Fruit fly (Drosophila melanogaster) whole organism, pupa: ENCODE data around the gene eEF1gamma.

Experiments
- CG10348 ChIP-seq: fragments of 200-800 bp; sonication (Bioruptor generic); IDR thresholded peaks from 2 replicates; pipeline ENCODE4 v1.3.6; 2022; ENCODE audit warnings: missing biosample characterization, missing genetic modification characterization
- CG12605 ChIP-seq: fragments of 200-800 bp; sonication (Bioruptor generic); IDR thresholded peaks from 2 replicates; pipeline ENCODE4 v1.3.6; 2022; ENCODE audit warnings: missing biosample characterization, missing genetic modification characterization
- CG13204 ChIP-seq: fragments of 200-800 bp; sonication (Bioruptor generic); optimal IDR thresholded peaks from 2 replicates; lab custom pipeline; 2018; ENCODE audit warnings: missing biosample characterization, mild to moderate bottlenecking, missing genetic modification characterization, moderate library complexity
- CG14655 ChIP-seq: fragments of 200-800 bp; sonication (Bioruptor generic); optimal IDR thresholded peaks from 3 replicates; lab custom pipeline; 2017; ENCODE audit warnings: mild to moderate bottlenecking, missing biosample characterization, missing genetic modification reagents, missing genetic modification characterization
- CG15710 ChIP-seq: fragments of 200-800 bp; sonication (Bioruptor generic); optimal IDR thresholded peaks from 2 replicates; lab custom pipeline; 2018; ENCODE audit warnings: missing biosample characterization, mild to moderate bottlenecking, missing genetic modification characterization, moderate library complexity
- CG17806 ChIP-seq: fragments of 200-800 bp; sonication (Bioruptor generic); optimal IDR thresholded peaks from 2 replicates; lab custom pipeline; 2018; ENCODE audit warnings: missing biosample characterization, mild to moderate bottlenecking, missing genetic modification characterization, moderate library complexity
- CG32121 ChIP-seq: fragments of 200-800 bp; sonication (Bioruptor generic); IDR thresholded peaks from 2 replicates; pipeline ENCODE4 v1.3.6; 2022; ENCODE audit warnings: missing biosample characterization, missing genetic modification characterization
- CG34367 ChIP-seq: fragments of 200-800 bp; sonication (Bioruptor generic); optimal IDR thresholded peaks from 2 replicates; lab custom pipeline; 2018; ENCODE audit warnings: missing biosample characterization, mild to moderate bottlenecking, missing genetic modification characterization
- CG4496 ChIP-seq: fragments of 200-800 bp; sonication (Bioruptor generic); IDR thresholded peaks from 3 replicates; pipeline ENCODE4 v1.3.6; 2022; ENCODE audit warnings: missing biosample characterization, missing genetic modification characterization
- CG8159 ChIP-seq: fragments of 200-800 bp; sonication (Bioruptor generic); optimal IDR thresholded peaks from 3 replicates; lab custom pipeline; 2018; ENCODE audit warnings: missing biosample characterization, mild to moderate bottlenecking, missing genetic modification characterization, moderate library complexity
- CG8301 ChIP-seq: fragments of 200-800 bp; sonication (Bioruptor generic); optimal IDR thresholded peaks from 2 replicates; lab custom pipeline; 2018; ENCODE audit warnings: missing biosample characterization, mild to moderate bottlenecking, missing genetic modification characterization
- CG9948 ChIP-seq: fragments of 200-800 bp; sonication (Bioruptor generic); optimal IDR thresholded peaks from 2 replicates; lab custom pipeline; 2018; ENCODE audit warnings: missing biosample characterization, mild to moderate bottlenecking, missing genetic modification characterization, moderate library complexity
- D1 ChIP-seq: fragments of 200-800 bp; sonication (Bioruptor generic); optimal IDR thresholded peaks from 2 replicates; lab custom pipeline; 2018; ENCODE audit warnings: missing biosample characterization, mild to moderate bottlenecking, missing genetic modification characterization, moderate library complexity
- EcR ChIP-seq: fragments of 200-800 bp; sonication (Bioruptor generic); optimal IDR thresholded peaks from 3 replicates; lab custom pipeline; 2019; ENCODE audit warnings: missing biosample characterization, missing genetic modification characterization, mild to moderate bottlenecking, moderate library complexity, missing genetic modification reagents
- Ets98B ChIP-seq: fragments of 200-800 bp; sonication (Bioruptor generic); IDR thresholded peaks from 2 replicates; pipeline ENCODE4 v1.3.6; 2022; ENCODE audit warnings: missing biosample characterization, missing genetic modification characterization
- Pif1A ChIP-seq: fragments of 200-800 bp; sonication (Bioruptor generic); optimal IDR thresholded peaks from 3 replicates; lab custom pipeline; 2016; ENCODE audit warnings: missing biosample characterization, missing genetic modification characterization
- Pif1B ChIP-seq: fragments of 200-800 bp; sonication (Bioruptor generic); optimal IDR thresholded peaks from 3 replicates; lab custom pipeline; 2016; ENCODE audit warnings: missing biosample characterization, missing genetic modification characterization
- Snoo ChIP-seq: fragments of 200-800 bp; sonication (Bioruptor generic); optimal IDR thresholded peaks from 3 replicates; lab custom pipeline; 2017; ENCODE audit warnings: missing biosample characterization, mild to moderate bottlenecking, missing genetic modification characterization, inconsistent platforms
- fd96Ca ChIP-seq: fragments of 200-800 bp; sonication (Bioruptor generic); IDR thresholded peaks from 3 replicates; pipeline ENCODE4 v1.3.6; 2022; ENCODE audit warnings: missing biosample characterization, missing genetic modification characterization
- gl ChIP-seq: fragments of 200-800 bp; sonication (Bioruptor generic); optimal IDR thresholded peaks from 2 replicates; lab custom pipeline; 2018; ENCODE audit warnings: missing biosample characterization, mild to moderate bottlenecking, missing genetic modification characterization
- rn ChIP-seq: fragments of 200-800 bp; sonication (Bioruptor generic); IDR thresholded peaks from 2 replicates; pipeline ENCODE4 v1.3.6; 2022; ENCODE audit warnings: missing biosample characterization, missing genetic modification characterization

eEF1gamma gene

DNA sequence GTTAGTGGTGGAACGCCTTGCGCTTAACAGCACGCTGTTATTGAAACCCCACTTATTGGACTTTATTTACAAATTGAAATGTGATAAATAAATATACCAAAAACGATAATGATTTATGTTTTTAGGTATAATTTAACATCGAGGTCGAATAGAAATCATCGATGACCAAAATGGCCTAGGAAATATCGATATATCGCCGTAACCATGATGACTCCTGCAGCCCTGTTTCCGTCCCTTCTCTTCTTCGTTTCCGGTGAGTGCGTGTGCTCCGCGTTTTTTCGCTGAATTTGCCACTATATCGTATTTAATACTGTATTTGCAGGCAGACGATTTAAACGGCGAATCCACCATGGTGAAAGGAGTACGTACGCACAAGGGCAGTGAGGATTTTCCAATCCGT, at the start of gene eEF1gamma:
Gene eEF1gamma, plus strand, starts transcription at position 225 of the 400 bp plus-strand sequence.
- TF ChIP-seq fd96Ca: peak; percentile 85
- no peak for TF ChIP-seq CG14655 (GFP tag; lab: Kevin White, UChicago)
- peak; percentile 88 for TF ChIP-seq CG34367 (tag; lab: Kevin White, UChicago)
- TF ChIP-seq CG17806 (tag; lab: Kevin White, UChicago): peak; percentile 65
- TF ChIP-seq CG9948: peak; percentile 57
- no peak for TF ChIP-seq Pif1A (GFP tag; lab: Kevin White, UChicago)
- no peak for TF ChIP-seq CG13204
- TF ChIP-seq rn (GFP tag; lab: Robert Waterston, UW): peak; percentile 67; the same call in 1 of the 2 replicates
- peak; percentile 86 for TF ChIP-seq gl (tag; lab: Kevin White, UChicago)
- TF ChIP-seq Snoo (tag; lab: Kevin White, UChicago): peak; percentile 96
- peak; percentile 76 for TF ChIP-seq Pif1B (GFP tag; lab: Kevin White, UChicago)
- peak; percentile 76 for TF ChIP-seq CG8159 (tag; lab: Kevin White, UChicago)
- TF ChIP-seq CG15710: peak; percentile 82
- peak; percentile 78 for TF ChIP-seq CG12605 (GFP tag; lab: Robert Waterston, UW)
- peak; percentile 93 for TF ChIP-seq CG4496 (GFP tag; lab: Robert Waterston, UW)
- peak; percentile 86 for TF ChIP-seq CG32121 (GFP tag; lab: Robert Waterston, UW)
- TF ChIP-seq Ets98B (GFP tag; lab: Robert Waterston, UW): peak; percentile 78
- no peak for TF ChIP-seq CG10348 (GFP tag; lab: Robert Waterston, UW)
- TF ChIP-seq EcR (GFP tag; lab: Kevin White, UChicago): peak; percentile 15
- TF ChIP-seq CG8301: peak; percentile 72
- TF ChIP-seq D1 (tag; lab: Kevin White, UChicago): no peak

- TF ChIP-seq rn (GFP tag; lab: Robert Waterston, UW) (no peak), CG14655 (GFP tag; lab: Kevin White, UChicago) (no peak), CG4496 (GFP tag; lab: Robert Waterston, UW) (0 out of 3 replicates have a peak, but pooled peaks have one; percentile 14)
- TF ChIP-seq, all 21 proteins: peak for 1
Observed at dm6 chr3R:29190984-29191383, 29.0 kb upstream of the eEF1gamma start.

DNA sequence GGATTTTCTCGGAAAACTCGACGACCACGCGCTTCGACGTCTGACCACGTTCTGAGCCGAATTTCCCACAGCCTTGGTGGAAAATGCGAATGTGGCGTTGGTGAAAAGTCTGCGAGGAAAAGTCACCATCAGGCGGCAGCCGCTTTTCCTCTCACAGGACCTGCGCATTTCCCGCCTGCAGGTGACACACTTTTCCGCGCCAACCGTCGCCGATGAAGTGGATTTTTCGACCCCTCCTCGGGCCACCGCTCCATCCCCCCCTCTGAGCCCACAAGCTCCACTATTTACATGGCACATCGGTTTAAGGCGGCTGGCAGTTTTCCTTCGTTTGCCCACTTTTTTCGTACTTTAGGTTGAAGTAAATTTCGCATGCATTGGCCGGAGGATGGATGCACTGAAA, 25.0 kb upstream of the eEF1gamma start, which contains the start of gene jus:
Gene jus, minus strand, starts transcription at position 38 of the 400 bp plus-strand sequence.
- TF ChIP-seq CG13204 (no peak), CG9948 (no peak), gl (tag; lab: Kevin White, UChicago) (no peak), CG4496 (GFP tag; lab: Robert Waterston, UW) (no peak), Pif1B (GFP tag; lab: Kevin White, UChicago) (no peak), Ets98B (GFP tag; lab: Robert Waterston, UW) (no peak), D1 (tag; lab: Kevin White, UChicago) (no peak), rn (GFP tag; lab: Robert Waterston, UW) (no peak), CG34367 (tag; lab: Kevin White, UChicago) (no peak), Snoo (tag; lab: Kevin White, UChicago) (no peak), CG32121 (GFP tag; lab: Robert Waterston, UW) (no peak), CG15710 (no peak), CG8159 (tag; lab: Kevin White, UChicago) (no peak), CG17806 (tag; lab: Kevin White, UChicago) (no peak), Pif1A (GFP tag; lab: Kevin White, UChicago) (no peak), CG14655 (GFP tag; lab: Kevin White, UChicago) (no peak)

DNA sequence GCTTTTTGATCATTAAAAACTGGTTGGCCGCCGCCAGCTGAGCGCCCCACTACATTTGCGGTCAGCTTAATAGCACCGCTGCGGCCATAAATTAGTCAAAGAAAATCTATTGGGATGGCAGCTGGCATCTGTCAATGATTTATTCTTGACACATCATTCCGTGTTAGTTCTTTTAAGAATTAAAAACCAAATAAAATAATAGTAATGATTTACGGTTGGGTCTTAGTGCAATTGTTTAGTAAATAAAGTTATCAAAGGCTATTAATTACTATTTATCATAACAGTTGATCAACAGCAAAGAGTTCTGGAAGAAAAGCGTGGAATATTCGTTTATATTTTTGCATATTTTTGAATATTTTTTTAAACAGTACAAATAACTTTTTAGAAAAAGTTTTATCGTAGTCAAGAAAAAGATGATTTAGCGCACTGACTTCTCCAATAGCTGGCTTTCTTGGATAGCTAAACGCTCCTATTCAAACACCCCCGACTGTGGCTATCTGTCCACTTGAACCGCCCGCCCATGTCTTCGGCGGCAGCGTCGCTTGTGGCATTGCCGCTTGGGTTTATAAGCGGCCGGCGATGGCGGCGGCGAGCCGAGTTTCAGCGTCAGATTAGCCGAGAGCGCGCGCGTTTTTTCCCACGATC, 22.9 kb upstream of the eEF1gamma start, which contains the start of gene CG14515:
Gene CG14515, plus strand, starts transcription at position 590 of the 645 bp plus-strand sequence.
- TF ChIP-seq CG32121 (GFP tag; lab: Robert Waterston, UW): 0 out of 2 replicates have a peak, but pooled peaks have one; percentile 21
- peak; percentile 30 for TF ChIP-seq CG14655 (GFP tag; lab: Kevin White, UChicago)
- TF ChIP-seq CG4496 (GFP tag; lab: Robert Waterston, UW): no peak; the same call in 2 of the 3 replicates

DNA sequence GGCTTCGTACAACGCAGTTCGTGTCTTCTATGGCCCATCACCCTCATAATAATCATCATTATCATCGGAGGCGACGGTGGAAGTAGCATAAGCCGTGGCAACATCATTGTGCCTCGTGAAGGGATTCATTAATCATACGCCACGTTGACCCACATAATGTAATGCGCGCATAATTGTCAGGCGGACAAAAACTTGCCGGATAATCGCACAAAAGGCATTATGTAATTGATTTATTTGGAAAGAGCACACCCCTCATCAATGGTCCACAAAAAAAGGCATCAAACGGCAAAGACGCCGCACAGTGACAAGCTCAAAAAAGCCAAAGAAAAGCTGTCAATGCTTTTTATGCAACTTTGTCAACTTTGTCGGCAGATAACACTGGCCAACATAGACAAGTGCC, 21.7 kb upstream of the eEF1gamma start:
- TF ChIP-seq CG9948 (no peak), CG10348 (GFP tag; lab: Robert Waterston, UW) (no peak), EcR (GFP tag; lab: Kevin White, UChicago) (no peak), CG15710 (no peak), CG17806 (tag; lab: Kevin White, UChicago) (no peak), Pif1A (GFP tag; lab: Kevin White, UChicago) (no peak)
- TF ChIP-seq, all 21 proteins: peak for 0

- TF ChIP-seq CG15710: peak; percentile 55
- TF ChIP-seq CG13204: peak; percentile 83
- TF ChIP-seq fd96Ca: peak; percentile 88
- TF ChIP-seq CG8301: peak; percentile 53
- TF ChIP-seq rn (GFP tag; lab: Robert Waterston, UW): peak; percentile 59; the same call in 1 of the 2 replicates
- peak; percentile 63 for TF ChIP-seq CG8159 (tag; lab: Kevin White, UChicago)
- TF ChIP-seq CG12605 (GFP tag; lab: Robert Waterston, UW): peak; percentile 68
- peak; percentile 78 for TF ChIP-seq CG14655 (GFP tag; lab: Kevin White, UChicago)
- TF ChIP-seq CG10348 (GFP tag; lab: Robert Waterston, UW): no peak
- peak; percentile 88 for TF ChIP-seq Ets98B (GFP tag; lab: Robert Waterston, UW)
- TF ChIP-seq Snoo (tag; lab: Kevin White, UChicago): peak; percentile 77
- TF ChIP-seq D1 (tag; lab: Kevin White, UChicago): no peak
- TF ChIP-seq Pif1A (GFP tag; lab: Kevin White, UChicago): peak; percentile 73
- peak; percentile 84 for TF ChIP-seq CG4496 (GFP tag; lab: Robert Waterston, UW)
- TF ChIP-seq EcR (GFP tag; lab: Kevin White, UChicago): peak; percentile 99
- TF ChIP-seq gl (tag; lab: Kevin White, UChicago): peak; percentile 80
- TF ChIP-seq CG17806 (tag; lab: Kevin White, UChicago): peak; percentile 59
- peak; percentile 56 for TF ChIP-seq CG34367 (tag; lab: Kevin White, UChicago)
- peak; percentile 82 for TF ChIP-seq Pif1B (GFP tag; lab: Kevin White, UChicago)
- peak; percentile 43 for TF ChIP-seq CG9948
- TF ChIP-seq CG32121 (GFP tag; lab: Robert Waterston, UW): peak; percentile 69
Observed at dm6 chr3R:29199807-29200693, 19.9 kb upstream of the eEF1gamma start, which contains the start of gene CG11899. Gene CG11899 (plus strand): TSS chr3R:29200454.
